Worm (Caenorhabditis elegans) whole organism, late embryonic: ENCODE data around the gene nlp-46.

Experiments used
- C38D4.7 ChIP-seq: fragments of 200-800 bp; sonication (Bioruptor generic); optimal IDR thresholded peaks from 2 replicates; lab custom pipeline; 2018; ENCODE audit warnings: mild to moderate bottlenecking, missing genetic modification characterization, moderate library complexity, missing compliant biosample characterization
- Y22D7AL.16 ChIP-seq: sonication (generic microtip); optimal IDR thresholded peaks from 2 replicates; lab custom pipeline; 2016; ENCODE audit warnings: missing genetic modification characterization, missing compliant biosample characterization
- ahr-1 ChIP-seq: sonication (generic microtip); optimal IDR thresholded peaks from 2 replicates; lab custom pipeline; 2016; ENCODE audit warnings: missing genetic modification characterization, missing compliant biosample characterization
- ceh-14 ChIP-seq: sonication (generic microtip); optimal IDR thresholded peaks from 2 replicates; lab custom pipeline; 2016; ENCODE audit warnings: missing genotype, missing genetic modification characterization, missing compliant biosample characterization
- ceh-19 ChIP-seq: fragments of 200-800 bp; sonication (Bioruptor generic); optimal IDR thresholded peaks from 2 replicates; lab custom pipeline; 2018; ENCODE audit warnings: mild to moderate bottlenecking, missing genetic modification characterization, missing compliant biosample characterization
- ceh-2 ChIP-seq: sonication (generic microtip); optimal IDR thresholded peaks from 2 replicates; lab custom pipeline; 2016; ENCODE audit warnings: missing genotype, missing genetic modification characterization, missing compliant biosample characterization
- ceh-34 ChIP-seq: sonication (generic microtip); optimal IDR thresholded peaks from 2 replicates; lab custom pipeline; 2016; ENCODE audit warnings: mild to moderate bottlenecking, missing genetic modification characterization, missing compliant biosample characterization
- ceh-48 ChIP-seq: sonication (generic microtip); optimal IDR thresholded peaks from 2 replicates; lab custom pipeline; 2016; ENCODE audit warnings: missing genetic modification characterization, inconsistent platforms, missing compliant biosample characterization
- ceh-6 ChIP-seq: fragments of 200-800 bp; sonication (Bioruptor generic); optimal IDR thresholded peaks from 2 replicates; lab custom pipeline; 2018; ENCODE audit warnings: mild to moderate bottlenecking, missing genetic modification characterization, missing compliant biosample characterization
- dmd-4 ChIP-seq: sonication (generic microtip); optimal IDR thresholded peaks from 2 replicates; lab custom pipeline; 2016; ENCODE audit warnings: borderline replicate concordance, missing genetic modification characterization, missing compliant biosample characterization
- dve-1 ChIP-seq: sonication (generic microtip); optimal IDR thresholded peaks from 2 replicates; lab custom pipeline; 2017; ENCODE audit warnings: antibody characterized with exemption, mild to moderate bottlenecking, missing genetic modification characterization, missing compliant biosample characterization
- ets-4 ChIP-seq: sonication (generic microtip); optimal IDR thresholded peaks from 2 replicates; lab custom pipeline; 2016; ENCODE audit warnings: missing genetic modification characterization, missing compliant biosample characterization
- fkh-10 ChIP-seq: fragments of 150-350 bp; optimal IDR thresholded peaks from 2 replicates; lab custom pipeline; 2014; ENCODE audit warnings: missing biosample characterization, missing genetic modification reagents, missing genetic modification characterization
- hlh-15 ChIP-seq: sonication (generic microtip); optimal IDR thresholded peaks from 2 replicates; lab custom pipeline; 2016; ENCODE audit warnings: missing genetic modification characterization, missing compliant biosample characterization
- hlh-30 ChIP-seq: sonication (generic microtip); optimal IDR thresholded peaks from 2 replicates; lab custom pipeline; 2017; ENCODE audit warnings: antibody characterized with exemption, missing genetic modification characterization, missing compliant biosample characterization; ENCODE audit not compliant: insufficient read depth
- hlh-6 ChIP-seq: sonication (generic microtip); optimal IDR thresholded peaks from 2 replicates; lab custom pipeline; 2016; ENCODE audit warnings: missing genotype, missing genetic modification characterization, missing compliant biosample characterization
- lin-11 ChIP-seq: fragments of 200-800 bp; sonication (Bioruptor generic); optimal IDR thresholded peaks from 2 replicates; lab custom pipeline; 2018; ENCODE audit warnings: mild to moderate bottlenecking, missing genetic modification characterization, missing compliant biosample characterization
- madf-2 ChIP-seq: sonication (generic microtip); optimal IDR thresholded peaks from 2 replicates; lab custom pipeline; 2017; ENCODE audit warnings: missing genetic modification characterization, missing compliant biosample characterization
- nfya-1 ChIP-seq: sonication (generic microtip); optimal IDR thresholded peaks from 2 replicates; lab custom pipeline; 2017; ENCODE audit warnings: missing genetic modification characterization, mild to moderate bottlenecking, missing compliant biosample characterization, antibody characterized with exemption, moderate library complexity
- nhr-11 ChIP-seq: fragments of 150-350 bp; optimal IDR thresholded peaks from 2 replicates; lab custom pipeline; 2014; ENCODE audit warnings: missing biosample characterization, missing genetic modification characterization
- nhr-232 ChIP-seq: sonication (generic microtip); optimal IDR thresholded peaks from 2 replicates; lab custom pipeline; 2016; ENCODE audit warnings: missing genetic modification characterization, missing compliant biosample characterization
- pag-3 ChIP-seq: sonication (generic microtip); optimal IDR thresholded peaks from 2 replicates; lab custom pipeline; 2016; ENCODE audit warnings: missing compliant biosample characterization, missing genetic modification characterization, borderline replicate concordance
- pat-9 ChIP-seq: fragments of 200-800 bp; sonication (Bioruptor generic); optimal IDR thresholded peaks from 2 replicates; lab custom pipeline; 2018; ENCODE audit warnings: mild to moderate bottlenecking, missing genetic modification characterization, moderate library complexity, missing compliant biosample characterization
- pha-2 ChIP-seq: sonication (generic microtip); optimal IDR thresholded peaks from 2 replicates; lab custom pipeline; 2017; ENCODE audit warnings: mild to moderate bottlenecking, missing genetic modification characterization, missing compliant biosample characterization
- ref-2 ChIP-seq: sonication (generic microtip); optimal IDR thresholded peaks from 2 replicates; lab custom pipeline; 2016; ENCODE audit warnings: missing genetic modification characterization, missing compliant biosample characterization
- rnt-1 ChIP-seq: sonication (generic microtip); optimal IDR thresholded peaks from 2 replicates; lab custom pipeline; 2016; ENCODE audit warnings: missing genetic modification characterization, missing compliant biosample characterization
- sox-2 ChIP-seq: fragments of 200-800 bp; sonication (Bioruptor generic); IDR thresholded peaks from 2 replicates; pipeline ENCODE4 v1.3.6; 2022; ENCODE audit warnings: missing genetic modification reagents, missing genetic modification characterization, missing compliant biosample characterization
- sox-4 ChIP-seq: sonication (generic microtip); optimal IDR thresholded peaks from 2 replicates; lab custom pipeline; 2017; ENCODE audit warnings: mild to moderate bottlenecking, missing genetic modification characterization, inconsistent platforms, missing compliant biosample characterization
- ttx-3 ChIP-seq: sonication (generic microtip); optimal IDR thresholded peaks from 2 replicates; lab custom pipeline; 2016; ENCODE audit warnings: missing genetic modification reagents, missing genetic modification characterization, missing compliant biosample characterization
- unc-42 ChIP-seq: sonication (generic microtip); optimal IDR thresholded peaks from 2 replicates; lab custom pipeline; 2016; ENCODE audit warnings: missing genotype, missing genetic modification characterization, missing compliant biosample characterization
- unc-86 ChIP-seq: sonication (generic microtip); optimal IDR thresholded peaks from 2 replicates; lab custom pipeline; 2016; ENCODE audit warnings: missing genetic modification characterization, missing compliant biosample characterization
- ztf-16 ChIP-seq: sonication (generic microtip); optimal IDR thresholded peaks from 2 replicates; lab custom pipeline; 2017; ENCODE audit warnings: missing genetic modification characterization, missing compliant biosample characterization

The nlp-46 gene

ce11 chrV:12552671-12553212 lies 46.7 kb upstream of the nlp-46 start, which contains the start of gene F45D3.4:
F45D3.4 (minus strand) TSS chrV:12553191.
- TF ChIP-seq lin-11 (tag; lab: Kevin White, UChicago), result no peak
- no peak for TF ChIP-seq nfya-1 (tag; lab: Kevin White, UChicago)
- no peak for TF ChIP-seq ceh-48
- no peak for TF ChIP-seq madf-2 (tag; lab: Kevin White, UChicago)
- TF ChIP-seq ceh-6, result no peak
- TF ChIP-seq Y22D7AL.16, result no peak
- no peak for TF ChIP-seq ceh-19 (GFP tag; lab: Kevin White, UChicago)
- no peak for TF ChIP-seq pag-3 (tag; lab: Kevin White, UChicago)
- no peak for TF ChIP-seq hlh-15 (tag; lab: Kevin White, UChicago)
- TF ChIP-seq sox-2, result no peak
- no peak for TF ChIP-seq unc-42 (tag; lab: Kevin White, UChicago)
- TF ChIP-seq unc-86 (tag; lab: Kevin White, UChicago), result no peak
- no peak for TF ChIP-seq rnt-1
- no peak for TF ChIP-seq ahr-1 (tag; lab: Kevin White, UChicago)
- no peak for TF ChIP-seq nhr-11 (tag; lab: Kevin White, UChicago)
- TF ChIP-seq pha-2 (tag; lab: Kevin White, UChicago), result no peak

ce11 chrV:12551638-12552478 lies 45.8 kb upstream of the nlp-46 start:
- TF ChIP-seq lin-11 (tag; lab: Kevin White, UChicago) (no peak), C38D4.7 (GFP tag; lab: Kevin White, UChicago) (no peak), rnt-1 (no peak), dve-1 (no peak), hlh-30 (tag; lab: Kevin White, UChicago) (no peak), ceh-34 (no peak), unc-86 (tag; lab: Kevin White, UChicago) (no peak)

ce11 chrV:12550755-12551154 lies 44.7 kb upstream of the nlp-46 start:
- TF ChIP-seq nhr-232 (tag; lab: Kevin White, UChicago) (no peak), dve-1 (peak; percentile 10)

DNA sequence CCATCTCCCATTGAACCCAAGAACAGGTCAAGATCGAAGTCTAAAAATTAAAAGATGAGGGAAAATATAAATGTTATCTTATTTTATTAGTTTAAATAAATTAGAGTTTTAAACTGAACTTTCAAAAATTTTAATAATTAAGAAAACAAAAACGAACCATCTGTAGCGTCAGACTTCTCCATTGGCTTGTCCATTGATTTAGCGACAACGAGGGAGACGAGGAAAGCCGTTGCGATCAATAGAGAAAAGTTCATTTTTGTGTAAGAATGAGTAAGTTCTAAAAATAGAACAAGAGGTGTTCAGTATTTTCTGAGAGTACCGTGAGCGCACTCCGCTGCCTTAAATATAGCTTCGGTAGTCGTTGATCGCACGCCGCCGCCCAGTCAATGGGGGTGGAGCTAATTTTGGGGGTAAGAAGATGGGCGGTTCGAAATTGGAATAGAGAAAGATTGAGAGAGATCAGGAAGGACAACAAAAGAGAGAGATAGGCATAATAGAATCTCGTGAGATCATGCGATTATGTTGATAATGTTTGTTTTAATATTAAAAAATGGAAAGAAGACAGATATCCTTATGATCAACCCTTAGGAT lies 44.0 kb upstream of the nlp-46 start, which contains the start of gene F45D3.3:
TSS of gene F45D3.3 (minus strand) at position 350 of the 591 bp plus-strand sequence.
- TF ChIP-seq dmd-4 (tag; lab: Kevin White, UChicago), result no peak
- TF ChIP-seq, all 69 proteins: peak for 0

ce11 chrV:12549604-12550003 lies 43.5 kb upstream of the nlp-46 start:
- TF ChIP-seq ceh-14 (tag; lab: Kevin White, UChicago), result no peak
- TF ChIP-seq unc-86 (tag; lab: Kevin White, UChicago), result no peak
- no peak for TF ChIP-seq ceh-19 (GFP tag; lab: Kevin White, UChicago)
- no peak for TF ChIP-seq ets-4
- no peak for TF ChIP-seq ttx-3 (tag; lab: Kevin White, UChicago)
- no peak for TF ChIP-seq C38D4.7 (GFP tag; lab: Kevin White, UChicago)
- no peak for TF ChIP-seq ref-2 (tag; lab: Kevin White, UChicago)
- TF ChIP-seq hlh-6 (tag; lab: Kevin White, UChicago), result no peak
- TF ChIP-seq ztf-16 (tag; lab: Kevin White, UChicago), result no peak
- TF ChIP-seq fkh-10, result no peak
- no peak for TF ChIP-seq ceh-2 (tag; lab: Kevin White, UChicago)
- TF ChIP-seq ceh-34, result no peak
- no peak for TF ChIP-seq pha-2 (tag; lab: Kevin White, UChicago)
- TF ChIP-seq pag-3 (tag; lab: Kevin White, UChicago), result no peak
- TF ChIP-seq sox-4 (tag; lab: Kevin White, UChicago), result no peak
- no peak for TF ChIP-seq pat-9 (tag; lab: Kevin White, UChicago)
